Worm (Caenorhabditis elegans) whole organism, late embryonic: ENCODE data around the gene C35D6.3.
"Not testable (repeated sequence)": the region's sequence is repeated elsewhere in the genome, so short reads cannot be mapped to it uniquely, and the experiment has no call there.

Source experiments
- C38D4.7 ChIP-seq: fragments of 200-800 bp; sonication (Bioruptor generic); optimal IDR thresholded peaks from 2 replicates; lab custom pipeline; 2018; ENCODE audit warnings: mild to moderate bottlenecking, missing genetic modification characterization, moderate library complexity, missing compliant biosample characterization
- F13H6.1 ChIP-seq: sonication (generic microtip); optimal IDR thresholded peaks from 2 replicates; lab custom pipeline; 2016; ENCODE audit warnings: missing genetic modification characterization, missing compliant biosample characterization
- K02D7.2 ChIP-seq: sonication (generic microtip); optimal IDR thresholded peaks from 2 replicates; lab custom pipeline; 2017; ENCODE audit warnings: mild to moderate bottlenecking, missing genetic modification characterization, missing compliant biosample characterization
- Y22D7AL.16 ChIP-seq: sonication (generic microtip); optimal IDR thresholded peaks from 2 replicates; lab custom pipeline; 2016; ENCODE audit warnings: missing genetic modification characterization, missing compliant biosample characterization
- ceh-14 ChIP-seq: sonication (generic microtip); optimal IDR thresholded peaks from 2 replicates; lab custom pipeline; 2016; ENCODE audit warnings: missing genotype, missing genetic modification characterization, missing compliant biosample characterization
- ceh-18 ChIP-seq: sonication (generic microtip); optimal IDR thresholded peaks from 2 replicates; lab custom pipeline; 2016; ENCODE audit warnings: missing genetic modification characterization, missing compliant biosample characterization
- ceh-19 ChIP-seq: fragments of 200-800 bp; sonication (Bioruptor generic); optimal IDR thresholded peaks from 2 replicates; lab custom pipeline; 2018; ENCODE audit warnings: mild to moderate bottlenecking, missing genetic modification characterization, missing compliant biosample characterization
- ceh-2 ChIP-seq: sonication (generic microtip); optimal IDR thresholded peaks from 2 replicates; lab custom pipeline; 2016; ENCODE audit warnings: missing genotype, missing genetic modification characterization, missing compliant biosample characterization
- ceh-31 ChIP-seq: sonication (generic microtip); optimal IDR thresholded peaks from 2 replicates; lab custom pipeline; 2016; ENCODE audit warnings: missing genetic modification characterization, missing compliant biosample characterization
- ceh-34 ChIP-seq: sonication (generic microtip); optimal IDR thresholded peaks from 2 replicates; lab custom pipeline; 2016; ENCODE audit warnings: mild to moderate bottlenecking, missing genetic modification characterization, missing compliant biosample characterization
- ceh-45 ChIP-seq: fragments of 200-800 bp; sonication (Bioruptor generic); IDR thresholded peaks from 2 replicates; pipeline ENCODE4 v1.3.6; 2022; ENCODE audit warnings: missing genetic modification reagents, missing genetic modification characterization, missing compliant biosample characterization
- ceh-6 ChIP-seq: fragments of 200-800 bp; sonication (Bioruptor generic); optimal IDR thresholded peaks from 2 replicates; lab custom pipeline; 2018; ENCODE audit warnings: mild to moderate bottlenecking, missing genetic modification characterization, missing compliant biosample characterization
- che-1 ChIP-seq: sonication (generic microtip); optimal IDR thresholded peaks from 2 replicates; lab custom pipeline; 2016; ENCODE audit warnings: mild to moderate bottlenecking, missing genetic modification characterization, missing compliant biosample characterization
- dmd-4 ChIP-seq: sonication (generic microtip); optimal IDR thresholded peaks from 2 replicates; lab custom pipeline; 2016; ENCODE audit warnings: borderline replicate concordance, missing genetic modification characterization, missing compliant biosample characterization
- elt-2 ChIP-seq: sonication (generic microtip); optimal IDR thresholded peaks from 2 replicates; lab custom pipeline; 2016; ENCODE audit warnings: missing genetic modification reagents, missing genetic modification characterization, missing compliant biosample characterization
- elt-4 ChIP-seq: sonication (generic microtip); optimal IDR thresholded peaks from 2 replicates; lab custom pipeline; 2016; ENCODE audit warnings: missing genetic modification characterization, missing compliant biosample characterization
- ets-4 ChIP-seq: sonication (generic microtip); optimal IDR thresholded peaks from 2 replicates; lab custom pipeline; 2016; ENCODE audit warnings: missing genetic modification characterization, missing compliant biosample characterization
- eyg-1 ChIP-seq: sonication (generic microtip); optimal IDR thresholded peaks from 2 replicates; lab custom pipeline; 2016; ENCODE audit warnings: missing genotype, missing genetic modification characterization, missing compliant biosample characterization
- fkh-6 ChIP-seq: sonication (generic microtip); optimal IDR thresholded peaks from 2 replicates; lab custom pipeline; 2016; ENCODE audit warnings: missing genetic modification characterization, missing compliant biosample characterization
- hlh-13 ChIP-seq: fragments of 200-800 bp; sonication (Bioruptor generic); optimal IDR thresholded peaks from 2 replicates; lab custom pipeline; 2018; ENCODE audit warnings: mild to moderate bottlenecking, missing genetic modification characterization, missing compliant biosample characterization
- hlh-8 ChIP-seq: sonication (generic microtip); optimal IDR thresholded peaks from 2 replicates; lab custom pipeline; 2016; ENCODE audit warnings: missing genotype, missing genetic modification characterization, missing compliant biosample characterization
- nfya-1 ChIP-seq: sonication (generic microtip); optimal IDR thresholded peaks from 2 replicates; lab custom pipeline; 2017; ENCODE audit warnings: missing genetic modification characterization, mild to moderate bottlenecking, missing compliant biosample characterization, antibody characterized with exemption, moderate library complexity
- nhr-232 ChIP-seq: sonication (generic microtip); optimal IDR thresholded peaks from 2 replicates; lab custom pipeline; 2016; ENCODE audit warnings: missing genetic modification characterization, missing compliant biosample characterization
- npax-4 ChIP-seq: sonication (generic microtip); optimal IDR thresholded peaks from 2 replicates; lab custom pipeline; 2016; ENCODE audit warnings: missing genetic modification characterization, missing compliant biosample characterization
- pag-3 ChIP-seq: sonication (generic microtip); optimal IDR thresholded peaks from 2 replicates; lab custom pipeline; 2016; ENCODE audit warnings: missing compliant biosample characterization, missing genetic modification characterization, borderline replicate concordance
- pha-4 ChIP-seq: fragments of 150-350 bp; optimal IDR thresholded peaks from 2 replicates; lab custom pipeline; 2018; ENCODE audit warnings: missing biosample characterization, missing genetic modification reagents, missing genetic modification characterization
- rnt-1 ChIP-seq: sonication (generic microtip); optimal IDR thresholded peaks from 2 replicates; lab custom pipeline; 2016; ENCODE audit warnings: missing genetic modification characterization, missing compliant biosample characterization
- sdc-2 ChIP-seq: sonication (generic microtip); optimal IDR thresholded peaks from 2 replicates; lab custom pipeline; 2016; ENCODE audit warnings: missing genotype, missing genetic modification characterization, missing compliant biosample characterization
- sox-4 ChIP-seq: sonication (generic microtip); optimal IDR thresholded peaks from 2 replicates; lab custom pipeline; 2017; ENCODE audit warnings: mild to moderate bottlenecking, missing genetic modification characterization, inconsistent platforms, missing compliant biosample characterization
- syd-9 ChIP-seq: sonication (generic microtip); optimal IDR thresholded peaks from 2 replicates; lab custom pipeline; 2016; ENCODE audit warnings: mild to moderate bottlenecking, missing genetic modification characterization, moderate library complexity, missing compliant biosample characterization
- tbx-7 ChIP-seq: sonication (generic microtip); optimal IDR thresholded peaks from 2 replicates; lab custom pipeline; 2016; ENCODE audit warnings: missing genotype, missing genetic modification characterization, missing compliant biosample characterization
- unc-3 ChIP-seq, 2 experiments: fragments of 200-800 bp in 1 of 2; sonication (Bioruptor generic) in 1 of 2; sonication (generic microtip) in 1 of 2; conservative IDR thresholded peaks in 1 of 2; optimal IDR thresholded peaks in 1 of 2; 2 replicates each; pipeline versions ENCODE4 v1.3.6 to Lab custom; 2016 to 2022; ENCODE audit warnings: missing compliant biosample characterization in 2 of 2, missing genetic modification characterization in 2 of 2, missing genetic modification reagents in 1 of 2
- unc-42 ChIP-seq: sonication (generic microtip); optimal IDR thresholded peaks from 2 replicates; lab custom pipeline; 2016; ENCODE audit warnings: missing genotype, missing genetic modification characterization, missing compliant biosample characterization
- unc-55 ChIP-seq: sonication (generic microtip); optimal IDR thresholded peaks from 2 replicates; lab custom pipeline; 2017; ENCODE audit warnings: missing biosample characterization, missing genetic modification reagents, missing genetic modification characterization
- zip-5 ChIP-seq: sonication (generic microtip); optimal IDR thresholded peaks from 2 replicates; lab custom pipeline; 2016; ENCODE audit warnings: missing genetic modification characterization, missing compliant biosample characterization

The C35D6.3 gene

DNA sequence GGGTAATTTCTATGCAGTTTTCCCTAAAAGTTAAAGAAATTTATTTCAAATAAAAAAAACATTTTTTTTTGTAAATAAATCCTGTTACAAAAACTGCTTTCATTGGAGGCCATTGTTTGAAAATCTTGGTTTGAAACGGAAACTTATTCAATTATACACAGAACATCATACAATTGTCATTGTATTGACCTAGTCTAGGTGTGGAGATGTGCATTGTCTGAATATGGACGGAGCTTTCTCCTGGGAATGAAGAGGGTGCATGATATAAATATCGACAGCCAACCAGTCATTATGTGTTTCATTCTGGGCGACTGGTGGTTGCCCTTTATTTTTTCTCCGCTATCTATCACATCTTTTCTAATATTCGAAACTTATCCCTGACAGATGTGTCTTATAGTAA, at the start of gene C35D6.3:
TSS of gene C35D6.3 (plus strand) at position 301 of the 400 bp plus-strand sequence.
- TF ChIP-seq elt-4 (tag; lab: Kevin White, UChicago) (no peak), C38D4.7 (GFP tag; lab: Kevin White, UChicago) (no peak), pag-3 (tag; lab: Kevin White, UChicago) (no peak), sox-4 (tag; lab: Kevin White, UChicago) (no peak), Y22D7AL.16 (tag; lab: Kevin White, UChicago) (no peak), hlh-8 (tag; lab: Kevin White, UChicago) (no peak), che-1 (no peak), nhr-232 (tag; lab: Kevin White, UChicago) (no peak), ceh-31 (no peak), ceh-14 (no peak), ceh-19 (GFP tag; lab: Kevin White, UChicago) (no peak), F13H6.1 (no peak), ceh-2 (tag; lab: Kevin White, UChicago) (no peak)
- TF ChIP-seq, all 69 proteins: peak for 0

ce11 chrIV:16298851-16299250, 47.8 kb upstream of the C35D6.3 start, which contains the start of gene srz-72:
TSS of gene srz-72 (plus strand) at chrIV:16299151.
- TF ChIP-seq Y22D7AL.16 (tag; lab: Kevin White, UChicago) (no peak), tbx-7 (no peak), nfya-1 (tag; lab: Kevin White, UChicago) (no peak), ceh-45 (GFP tag; lab: Robert Waterston, UW) (no peak), K02D7.2 (tag; lab: Kevin White, UChicago) (no peak), ceh-18 (tag; lab: Kevin White, UChicago) (no peak), dmd-4 (tag; lab: Kevin White, UChicago) (no peak), ceh-6 (GFP tag; lab: Kevin White, UChicago) (no peak), unc-3 (GFP tag; conservative IDR thresholded peaks at IDR 0.05; lab: Robert Waterston, UW) (no peak), unc-3 (tag; optimal IDR thresholded peaks at IDR 0.05; lab: Kevin White, UChicago) (no peak), unc-42 (no peak), unc-55 (GFP tag; lab: Kevin White, UChicago) (no peak), che-1 (no peak)

- TF ChIP-seq npax-4 (tag; lab: Kevin White, UChicago) (no peak), fkh-6 (no peak), dmd-4 (tag; lab: Kevin White, UChicago) (no peak), ets-4 (tag; lab: Kevin White, UChicago) (no peak), ceh-45 (GFP tag; lab: Robert Waterston, UW) (no peak), ceh-6 (GFP tag; lab: Kevin White, UChicago) (no peak), zip-5 (tag; lab: Kevin White, UChicago) (no peak), K02D7.2 (tag; lab: Kevin White, UChicago) (no peak), ceh-34 (tag; lab: Kevin White, UChicago) (no peak), elt-2 (tag; lab: Kevin White, UChicago) (no peak), pha-4 (tag; lab: Kevin White, UChicago) (no peak), eyg-1 (tag; lab: Kevin White, UChicago) (no peak), syd-9 (no peak), rnt-1 (tag; lab: Kevin White, UChicago) (no peak), hlh-13 (GFP tag; lab: Kevin White, UChicago) (no peak), unc-3 (GFP tag; conservative IDR thresholded peaks at IDR 0.05; lab: Robert Waterston, UW) (no peak), unc-3 (tag; optimal IDR thresholded peaks at IDR 0.05; lab: Kevin White, UChicago) (no peak), sdc-2 (no peak), tbx-7 (no peak)
These were observed 39.7 kb upstream of the C35D6.3 start for ce11 chrIV:16306918-16307317.

DNA sequence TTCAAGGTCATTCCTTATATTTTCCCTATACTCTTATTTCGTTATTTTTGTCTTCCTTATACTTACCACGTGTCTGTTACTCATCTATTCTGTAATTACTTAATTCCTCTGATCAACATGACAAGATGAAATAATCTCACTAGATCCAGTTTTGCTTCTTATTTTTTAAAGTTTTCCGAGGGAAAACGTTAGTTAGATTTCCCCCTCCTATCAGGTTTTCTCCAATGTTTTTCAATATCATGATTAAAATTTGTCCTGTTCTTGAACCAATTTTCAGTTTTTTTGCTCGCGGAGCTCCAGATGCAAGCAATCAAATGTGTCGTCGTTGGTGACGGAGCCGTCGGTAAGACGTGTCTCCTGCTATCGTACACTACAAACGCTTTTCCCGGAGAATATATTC, 38.7 kb upstream of the C35D6.3 start, which contains the start of gene rac-2:
TSS of gene rac-2 (plus strand) at position 301 of the 400 bp plus-strand sequence.
- not testable (repeated sequence) for TF ChIP-seq hlh-8 (tag; lab: Kevin White, UChicago); ceh-31; che-1
